Worm (Caenorhabditis elegans) whole organism, L4/young adult: Measurements from ENCODE around the gene cyp-44A1.

Experiments used
- W03F9.2 ChIP-seq: fragments of 150-350 bp; optimal IDR thresholded peaks from 2 replicates; lab custom pipeline; 2014; ENCODE audit warnings: missing biosample characterization, missing genetic modification characterization
- dao-5 ChIP-seq: sonication (generic microtip); optimal IDR thresholded peaks from 2 replicates; lab custom pipeline; 2016; ENCODE audit warnings: missing genotype, missing genetic modification characterization, moderate library complexity, missing compliant biosample characterization
- him-1 ChIP-seq: sonication (generic microtip); optimal IDR thresholded peaks from 2 replicates; lab custom pipeline; 2016; ENCODE audit warnings: missing genotype, missing genetic modification reagents, missing genetic modification characterization, missing compliant biosample characterization

cyp-44A1 gene

ce11 chrII:5544145-5544515 is 40.3 kb downstream of the cyp-44A1 start:
- no peak for TF ChIP-seq dao-5 (tag; lab: Kevin White, UChicago)
- no peak for TF ChIP-seq W03F9.2
- TF ChIP-seq him-1 (tag; lab: Kevin White, UChicago), result no peak

DNA sequence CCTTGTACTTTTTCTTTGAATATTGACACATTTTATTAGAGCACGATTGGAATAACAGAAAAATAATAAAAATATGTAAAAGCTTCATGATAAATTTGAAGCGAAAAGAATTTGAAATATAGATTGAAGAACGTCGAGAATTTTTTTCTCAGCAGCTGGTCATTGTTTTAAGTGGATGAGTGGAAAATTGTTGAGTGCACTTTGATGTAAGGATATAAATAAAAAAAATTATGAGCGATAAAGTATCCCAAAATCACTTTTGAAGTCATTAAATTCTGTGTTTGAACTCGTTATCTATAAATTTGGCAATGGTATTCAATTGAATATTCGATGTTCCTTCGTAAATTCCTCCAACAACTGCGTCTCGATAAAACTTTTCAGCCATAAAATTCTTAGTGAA is 40.9 kb downstream of the cyp-44A1 start, which contains the start of gene ins-13:
ins-13 (minus strand) TSS at position 101 of the 400 bp plus-strand sequence.
- TF ChIP-seq dao-5 (tag; lab: Kevin White, UChicago), result no peak

ce11 chrII:5547442-5547894 is 43.6 kb downstream of the cyp-44A1 start, which contains the start of gene acdh-2:
Gene acdh-2 (minus strand): TSS chrII:5547492.
- TF ChIP-seq him-1 (tag; lab: Kevin White, UChicago), result no peak
- no peak for TF ChIP-seq W03F9.2
- no peak for TF ChIP-seq dao-5 (tag; lab: Kevin White, UChicago)

- TF ChIP-seq W03F9.2 (no peak), dao-5 (tag; lab: Kevin White, UChicago) (no peak), him-1 (tag; lab: Kevin White, UChicago) (no peak)
Measured at ce11 chrII:5549746-5550145, 45.9 kb downstream of the cyp-44A1 start, which contains the start of gene C17C3.6. Gene C17C3.6 (plus strand): TSS chrII:5550046.

DNA sequence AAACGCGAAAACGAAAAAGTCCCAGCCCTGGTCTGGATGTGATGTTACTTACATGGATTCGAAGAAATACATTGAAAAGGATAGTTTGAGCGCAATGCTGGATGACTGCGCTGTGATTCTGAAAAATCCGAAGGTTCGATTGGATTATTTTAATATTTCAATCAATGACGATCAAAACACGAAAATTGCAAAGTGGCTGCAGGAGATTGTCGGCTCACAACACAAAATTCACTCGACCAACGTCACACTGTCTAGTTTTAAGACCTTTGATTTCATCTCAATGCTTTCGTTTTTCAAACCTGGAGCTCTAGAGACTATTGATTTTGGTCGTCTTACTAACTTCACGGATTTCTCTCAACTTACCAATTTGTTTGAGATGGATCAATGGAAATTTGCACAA is 47.7 kb downstream of the cyp-44A1 start, which contains the start of gene C17C3.5:
C17C3.5 (plus strand) TSS at position 301 of the 400 bp plus-strand sequence.
- TF ChIP-seq him-1 (tag; lab: Kevin White, UChicago) (no peak), W03F9.2 (no peak), dao-5 (tag; lab: Kevin White, UChicago) (no peak)

DNA sequence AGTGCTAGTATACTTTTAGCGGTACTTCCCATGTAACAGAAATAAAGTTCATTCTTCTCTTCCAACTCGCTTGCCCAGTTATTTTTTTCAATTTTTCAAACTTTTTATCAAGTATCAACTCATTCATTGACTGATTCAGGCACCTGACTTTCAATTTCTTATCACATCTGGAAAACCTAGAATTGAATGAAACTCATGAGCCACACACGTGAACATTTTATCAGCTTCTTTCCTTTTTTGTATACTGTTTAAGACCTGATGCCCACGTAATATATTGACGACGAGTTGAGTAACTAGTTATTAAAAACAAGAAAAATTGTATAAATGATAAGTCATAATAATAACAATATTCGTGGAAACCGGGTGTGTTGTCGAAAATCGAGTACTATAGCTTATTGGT is 49.7 kb downstream of the cyp-44A1 start:
- TF ChIP-seq dao-5 (tag; lab: Kevin White, UChicago), result no peak
- no peak for TF ChIP-seq him-1 (tag; lab: Kevin White, UChicago)
- no peak for TF ChIP-seq W03F9.2

DNA sequence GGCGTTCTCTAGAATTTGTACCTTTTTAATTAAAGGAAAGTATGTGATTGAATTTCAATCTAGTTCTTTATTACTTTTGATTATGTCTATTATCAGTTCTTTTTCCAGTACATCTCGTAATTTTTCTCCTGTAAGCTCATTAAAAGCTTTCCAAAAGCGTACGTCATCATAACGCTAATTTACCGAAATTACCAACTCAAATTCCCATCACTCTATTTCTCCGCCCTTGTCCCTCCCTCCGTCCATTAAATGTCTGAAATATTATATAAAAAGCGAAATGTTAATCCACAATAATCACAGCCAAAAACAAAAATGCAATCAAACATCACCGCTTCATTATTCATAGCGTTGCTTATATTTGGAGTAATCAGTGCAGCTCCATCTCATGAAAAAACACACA is 50.5 kb downstream of the cyp-44A1 start, which contains the start of gene ins-12:
ins-12 (plus strand) TSS at position 301 of the 400 bp plus-strand sequence.
- no peak for TF ChIP-seq him-1 (tag; lab: Kevin White, UChicago)
- TF ChIP-seq W03F9.2, result no peak
- no peak for TF ChIP-seq dao-5 (tag; lab: Kevin White, UChicago)

- TF ChIP-seq him-1 (tag; lab: Kevin White, UChicago) (no peak), dao-5 (tag; lab: Kevin White, UChicago) (no peak), W03F9.2 (no peak)
Measured at ce11 chrII:5554788-5555187, 50.9 kb downstream of the cyp-44A1 start.

ce11 chrII:5555522-5555921 is 51.7 kb downstream of the cyp-44A1 start:
- TF ChIP-seq dao-5 (tag; lab: Kevin White, UChicago), result no peak
- no peak for TF ChIP-seq him-1 (tag; lab: Kevin White, UChicago)
- no peak for TF ChIP-seq W03F9.2
